Worm (Caenorhabditis elegans) whole organism, late embryonic: ENCODE results near the gene Y105C5B.20.

Experiments
- C38D4.7 ChIP-seq: fragments of 200-800 bp; sonication (Bioruptor generic); optimal IDR thresholded peaks from 2 replicates; lab custom pipeline; 2018; ENCODE audit warnings: mild to moderate bottlenecking, missing genetic modification characterization, moderate library complexity, missing compliant biosample characterization
- F13H6.1 ChIP-seq: sonication (generic microtip); optimal IDR thresholded peaks from 2 replicates; lab custom pipeline; 2016; ENCODE audit warnings: missing genetic modification characterization, missing compliant biosample characterization
- K02D7.2 ChIP-seq: sonication (generic microtip); optimal IDR thresholded peaks from 2 replicates; lab custom pipeline; 2017; ENCODE audit warnings: mild to moderate bottlenecking, missing genetic modification characterization, missing compliant biosample characterization
- Y22D7AL.16 ChIP-seq: sonication (generic microtip); optimal IDR thresholded peaks from 2 replicates; lab custom pipeline; 2016; ENCODE audit warnings: missing genetic modification characterization, missing compliant biosample characterization
- ceh-22 ChIP-seq: sonication (generic microtip); optimal IDR thresholded peaks from 2 replicates; lab custom pipeline; 2017; ENCODE audit warnings: missing biosample characterization, missing genetic modification characterization
- ceh-24 ChIP-seq: sonication (generic microtip); optimal IDR thresholded peaks from 2 replicates; lab custom pipeline; 2016; ENCODE audit warnings: mild to moderate bottlenecking, missing genetic modification characterization, missing compliant biosample characterization
- ceh-34 ChIP-seq: sonication (generic microtip); optimal IDR thresholded peaks from 2 replicates; lab custom pipeline; 2016; ENCODE audit warnings: mild to moderate bottlenecking, missing genetic modification characterization, missing compliant biosample characterization
- ceh-45 ChIP-seq: fragments of 200-800 bp; sonication (Bioruptor generic); IDR thresholded peaks from 2 replicates; pipeline ENCODE4 v1.3.6; 2022; ENCODE audit warnings: missing genetic modification reagents, missing genetic modification characterization, missing compliant biosample characterization
- ceh-48 ChIP-seq: sonication (generic microtip); optimal IDR thresholded peaks from 2 replicates; lab custom pipeline; 2016; ENCODE audit warnings: missing genetic modification characterization, inconsistent platforms, missing compliant biosample characterization
- che-1 ChIP-seq: sonication (generic microtip); optimal IDR thresholded peaks from 2 replicates; lab custom pipeline; 2016; ENCODE audit warnings: mild to moderate bottlenecking, missing genetic modification characterization, missing compliant biosample characterization
- dmd-4 ChIP-seq: sonication (generic microtip); optimal IDR thresholded peaks from 2 replicates; lab custom pipeline; 2016; ENCODE audit warnings: borderline replicate concordance, missing genetic modification characterization, missing compliant biosample characterization
- fkh-10 ChIP-seq: fragments of 150-350 bp; optimal IDR thresholded peaks from 2 replicates; lab custom pipeline; 2014; ENCODE audit warnings: missing biosample characterization, missing genetic modification reagents, missing genetic modification characterization
- fkh-6 ChIP-seq: sonication (generic microtip); optimal IDR thresholded peaks from 2 replicates; lab custom pipeline; 2016; ENCODE audit warnings: missing genetic modification characterization, missing compliant biosample characterization
- gmeb-2 ChIP-seq: sonication (generic microtip); optimal IDR thresholded peaks from 2 replicates; lab custom pipeline; 2016; ENCODE audit warnings: missing genetic modification characterization, inconsistent platforms, missing compliant biosample characterization
- hlh-13 ChIP-seq: fragments of 200-800 bp; sonication (Bioruptor generic); optimal IDR thresholded peaks from 2 replicates; lab custom pipeline; 2018; ENCODE audit warnings: mild to moderate bottlenecking, missing genetic modification characterization, missing compliant biosample characterization
- hlh-15 ChIP-seq: sonication (generic microtip); optimal IDR thresholded peaks from 2 replicates; lab custom pipeline; 2016; ENCODE audit warnings: missing genetic modification characterization, missing compliant biosample characterization
- hlh-30 ChIP-seq: sonication (generic microtip); optimal IDR thresholded peaks from 2 replicates; lab custom pipeline; 2017; ENCODE audit warnings: antibody characterized with exemption, missing genetic modification characterization, missing compliant biosample characterization; ENCODE audit not compliant: insufficient read depth
- hlh-6 ChIP-seq: sonication (generic microtip); optimal IDR thresholded peaks from 2 replicates; lab custom pipeline; 2016; ENCODE audit warnings: missing genotype, missing genetic modification characterization, missing compliant biosample characterization
- hlh-8 ChIP-seq: sonication (generic microtip); optimal IDR thresholded peaks from 2 replicates; lab custom pipeline; 2016; ENCODE audit warnings: missing genotype, missing genetic modification characterization, missing compliant biosample characterization
- lim-6 ChIP-seq: sonication (generic microtip); optimal IDR thresholded peaks from 2 replicates; lab custom pipeline; 2016; ENCODE audit warnings: missing genetic modification characterization, missing compliant biosample characterization
- lin-11 ChIP-seq: fragments of 200-800 bp; sonication (Bioruptor generic); optimal IDR thresholded peaks from 2 replicates; lab custom pipeline; 2018; ENCODE audit warnings: mild to moderate bottlenecking, missing genetic modification characterization, missing compliant biosample characterization
- nfya-1 ChIP-seq: sonication (generic microtip); optimal IDR thresholded peaks from 2 replicates; lab custom pipeline; 2017; ENCODE audit warnings: missing genetic modification characterization, mild to moderate bottlenecking, missing compliant biosample characterization, antibody characterized with exemption, moderate library complexity
- nhr-11 ChIP-seq: fragments of 150-350 bp; optimal IDR thresholded peaks from 2 replicates; lab custom pipeline; 2014; ENCODE audit warnings: missing biosample characterization, missing genetic modification characterization
- npax-4 ChIP-seq: sonication (generic microtip); optimal IDR thresholded peaks from 2 replicates; lab custom pipeline; 2016; ENCODE audit warnings: missing genetic modification characterization, missing compliant biosample characterization
- pag-3 ChIP-seq: sonication (generic microtip); optimal IDR thresholded peaks from 2 replicates; lab custom pipeline; 2016; ENCODE audit warnings: missing compliant biosample characterization, missing genetic modification characterization, borderline replicate concordance
- pat-9 ChIP-seq: fragments of 200-800 bp; sonication (Bioruptor generic); optimal IDR thresholded peaks from 2 replicates; lab custom pipeline; 2018; ENCODE audit warnings: mild to moderate bottlenecking, missing genetic modification characterization, moderate library complexity, missing compliant biosample characterization
- pros-1 ChIP-seq: fragments of 150-350 bp; optimal IDR thresholded peaks from 2 replicates; lab custom pipeline; 2014; ENCODE audit warnings: missing biosample characterization, missing genetic modification reagents, missing genetic modification characterization
- rnt-1 ChIP-seq: sonication (generic microtip); optimal IDR thresholded peaks from 2 replicates; lab custom pipeline; 2016; ENCODE audit warnings: missing genetic modification characterization, missing compliant biosample characterization
- sox-4 ChIP-seq: sonication (generic microtip); optimal IDR thresholded peaks from 2 replicates; lab custom pipeline; 2017; ENCODE audit warnings: mild to moderate bottlenecking, missing genetic modification characterization, inconsistent platforms, missing compliant biosample characterization
- tbx-2 ChIP-seq: sonication (generic microtip); optimal IDR thresholded peaks from 2 replicates; lab custom pipeline; 2016; ENCODE audit warnings: missing genetic modification characterization, missing compliant biosample characterization
- unc-3 ChIP-seq, 2 experiments: fragments of 200-800 bp in 1 of 2; sonication (Bioruptor generic) in 1 of 2; sonication (generic microtip) in 1 of 2; conservative IDR thresholded peaks in 1 of 2; optimal IDR thresholded peaks in 1 of 2; 2 replicates each; pipeline versions ENCODE4 v1.3.6 to Lab custom; 2016 to 2022; ENCODE audit warnings: missing compliant biosample characterization in 2 of 2, missing genetic modification characterization in 2 of 2, missing genetic modification reagents in 1 of 2
- unc-42 ChIP-seq: sonication (generic microtip); optimal IDR thresholded peaks from 2 replicates; lab custom pipeline; 2016; ENCODE audit warnings: missing genotype, missing genetic modification characterization, missing compliant biosample characterization
- unc-55 ChIP-seq: sonication (generic microtip); optimal IDR thresholded peaks from 2 replicates; lab custom pipeline; 2017; ENCODE audit warnings: missing biosample characterization, missing genetic modification reagents, missing genetic modification characterization
- ztf-16 ChIP-seq: sonication (generic microtip); optimal IDR thresholded peaks from 2 replicates; lab custom pipeline; 2017; ENCODE audit warnings: missing genetic modification characterization, missing compliant biosample characterization

Y105C5B.20 gene

ce11 chrIV:16005472-16005871, 11.1 kb upstream of the Y105C5B.20 start:
- TF ChIP-seq ceh-34 (tag; lab: Kevin White, UChicago) (no peak), Y22D7AL.16 (tag; lab: Kevin White, UChicago) (no peak), ztf-16 (tag; lab: Kevin White, UChicago) (no peak), fkh-10 (GFP tag; lab: Kevin White, UChicago) (no peak), lim-6 (no peak), ceh-22 (no peak), gmeb-2 (tag; lab: Kevin White, UChicago) (no peak), nhr-11 (tag; lab: Kevin White, UChicago) (no peak), unc-55 (GFP tag; lab: Kevin White, UChicago) (no peak), K02D7.2 (tag; lab: Kevin White, UChicago) (no peak), che-1 (tag; lab: Kevin White, UChicago) (no peak), hlh-8 (tag; lab: Kevin White, UChicago) (no peak), unc-42 (tag; lab: Kevin White, UChicago) (no peak), sox-4 (tag; lab: Kevin White, UChicago) (no peak), tbx-2 (tag; lab: Kevin White, UChicago) (no peak), pat-9 (no peak), dmd-4 (tag; lab: Kevin White, UChicago) (no peak), npax-4 (tag; lab: Kevin White, UChicago) (no peak)

ce11 chrIV:16001058-16001457, 6.7 kb upstream of the Y105C5B.20 start:
- TF ChIP-seq unc-3 (GFP tag; conservative IDR thresholded peaks at IDR 0.05; lab: Robert Waterston, UW) (no peak), unc-3 (tag; optimal IDR thresholded peaks at IDR 0.05; lab: Kevin White, UChicago) (no peak), Y22D7AL.16 (tag; lab: Kevin White, UChicago) (no peak)
- TF ChIP-seq, all 69 proteins: peak for 0

- TF ChIP-seq lim-6: no peak
- TF ChIP-seq hlh-13 (GFP tag; lab: Kevin White, UChicago): no peak
- no peak for TF ChIP-seq lin-11
- TF ChIP-seq npax-4 (tag; lab: Kevin White, UChicago): no peak
- no peak for TF ChIP-seq che-1 (tag; lab: Kevin White, UChicago)
- TF ChIP-seq hlh-6 (tag; lab: Kevin White, UChicago): no peak
- no peak for TF ChIP-seq tbx-2 (tag; lab: Kevin White, UChicago)
- TF ChIP-seq dmd-4 (tag; lab: Kevin White, UChicago): no peak
- no peak for TF ChIP-seq pros-1
- no peak for TF ChIP-seq nfya-1 (tag; lab: Kevin White, UChicago)
- no peak for TF ChIP-seq F13H6.1 (tag; lab: Kevin White, UChicago)
- TF ChIP-seq rnt-1 (tag; lab: Kevin White, UChicago): no peak
- no peak for TF ChIP-seq ceh-45 (GFP tag; lab: Robert Waterston, UW)
- no peak for TF ChIP-seq hlh-15 (tag; lab: Kevin White, UChicago)
- no peak for TF ChIP-seq hlh-30 (tag; lab: Kevin White, UChicago)
- no peak for TF ChIP-seq ceh-24 (tag; lab: Kevin White, UChicago)
- no peak for TF ChIP-seq fkh-6
- no peak for TF ChIP-seq C38D4.7
- TF ChIP-seq unc-55 (GFP tag; lab: Kevin White, UChicago): no peak
- TF ChIP-seq pag-3 (tag; lab: Kevin White, UChicago): no peak
Measured at ce11 chrIV:15999692-16000091, 5.3 kb upstream of the Y105C5B.20 start.

ce11 chrIV:15997906-15998305, 3.5 kb upstream of the Y105C5B.20 start:
- TF ChIP-seq hlh-15 (tag; lab: Kevin White, UChicago): no peak
- TF ChIP-seq ztf-16 (tag; lab: Kevin White, UChicago): no peak
- TF ChIP-seq ceh-48 (tag; lab: Kevin White, UChicago): peak; percentile 7
